Fruit fly (Drosophila melanogaster) whole organism, embryonic: ENCODE results near the gene Idgf3.

Source experiments
- Blimp-1 ChIP-seq: fragments of 200-800 bp; sonication (Bioruptor generic); optimal IDR thresholded peaks from 3 replicates; lab custom pipeline; 2018; ENCODE audit warnings: missing biosample characterization, missing genetic modification characterization, mild to moderate bottlenecking, moderate library complexity, missing genetic modification reagents
- CG11504 ChIP-seq: fragments of 200-800 bp; sonication (Bioruptor generic); optimal IDR thresholded peaks from 3 replicates; lab custom pipeline; 2019; ENCODE audit warnings: missing biosample characterization, mild to moderate bottlenecking, missing genetic modification characterization, moderate library complexity
- CG12391 ChIP-seq: fragments of 200-800 bp; sonication (Bioruptor generic); optimal IDR thresholded peaks from 3 replicates; lab custom pipeline; 2018; ENCODE audit warnings: missing biosample characterization, mild to moderate bottlenecking, missing genetic modification characterization, moderate library complexity
- CG12659 ChIP-seq: fragments of 200-800 bp; sonication (Bioruptor generic); optimal IDR thresholded peaks from 3 replicates; lab custom pipeline; 2017; ENCODE audit warnings: mild to moderate bottlenecking, missing biosample characterization, missing genetic modification reagents, missing genetic modification characterization
- CG1603 ChIP-seq: fragments of 200-800 bp; sonication (Bioruptor generic); optimal IDR thresholded peaks from 2 replicates; lab custom pipeline; 2019; ENCODE audit warnings: missing biosample characterization, mild to moderate bottlenecking, missing genetic modification characterization, moderate library complexity
- CG1647 ChIP-seq: fragments of 200-800 bp; sonication (Bioruptor generic); optimal IDR thresholded peaks from 3 replicates; lab custom pipeline; 2016; ENCODE audit warnings: missing biosample characterization, missing genetic modification characterization
- CG16779 ChIP-seq: fragments of 200-800 bp; sonication (Bioruptor generic); IDR thresholded peaks from 2 replicates; pipeline ENCODE4 v1.3.6; 2022; ENCODE audit warnings: missing biosample characterization, missing genetic modification characterization
- CG17359 ChIP-seq: fragments of 200-800 bp; sonication (Bioruptor generic); optimal IDR thresholded peaks from 3 replicates; lab custom pipeline; 2018; ENCODE audit warnings: missing biosample characterization, mild to moderate bottlenecking, missing genetic modification characterization, moderate library complexity
- CG17912 ChIP-seq: fragments of 200-800 bp; sonication (Bioruptor generic); optimal IDR thresholded peaks from 2 replicates; lab custom pipeline; 2018; ENCODE audit warnings: missing biosample characterization, mild to moderate bottlenecking, missing genetic modification characterization
- CG2120 ChIP-seq: fragments of 200-800 bp; sonication (Bioruptor generic); optimal IDR thresholded peaks from 3 replicates; lab custom pipeline; 2016; ENCODE audit warnings: missing biosample characterization, missing genetic modification characterization
- CG30020 ChIP-seq: fragments of 200-800 bp; optimal IDR thresholded peaks from 2 replicates; lab custom pipeline; 2019; ENCODE audit warnings: missing biosample characterization, mild to moderate bottlenecking, missing genetic modification characterization, moderate library complexity
- CG31224 ChIP-seq: fragments of 200-800 bp; sonication (Bioruptor generic); IDR thresholded peaks from 2 replicates; pipeline ENCODE4 v1.3.6; 2022; ENCODE audit warnings: missing biosample characterization, missing genetic modification characterization
- CG31365 ChIP-seq: fragments of 200-800 bp; sonication (Bioruptor generic); optimal IDR thresholded peaks from 2 replicates; lab custom pipeline; 2018; ENCODE audit warnings: missing biosample characterization, mild to moderate bottlenecking, missing genetic modification characterization
- CG3281 ChIP-seq: fragments of 200-800 bp; sonication (Bioruptor generic); optimal IDR thresholded peaks from 3 replicates; lab custom pipeline; 2017; ENCODE audit warnings: missing biosample characterization, mild to moderate bottlenecking, missing genetic modification characterization
- CG33213 ChIP-seq: fragments of 200-800 bp; sonication (Bioruptor generic); optimal IDR thresholded peaks from 3 replicates; lab custom pipeline; 2016; ENCODE audit warnings: missing biosample characterization, missing genetic modification characterization
- CG4404 ChIP-seq: fragments of 200-800 bp; sonication (Bioruptor generic); IDR thresholded peaks from 2 replicates; pipeline ENCODE4 v1.3.6; 2022; ENCODE audit warnings: missing biosample characterization, missing genetic modification characterization
- CG5245 ChIP-seq: fragments of 200-800 bp; sonication (Bioruptor generic); optimal IDR thresholded peaks from 3 replicates; lab custom pipeline; 2016; ENCODE audit warnings: missing biosample characterization, missing genetic modification characterization
- CG6683 ChIP-seq: fragments of 200-800 bp; sonication (Bioruptor generic); optimal IDR thresholded peaks from 2 replicates; lab custom pipeline; 2017; ENCODE audit warnings: missing biosample characterization, mild to moderate bottlenecking, missing genetic modification characterization, missing genetic modification reagents
- CG9215 ChIP-seq: fragments of 200-800 bp; sonication (Bioruptor generic); IDR thresholded peaks from 2 replicates; pipeline ENCODE4 v1.3.6; 2022; ENCODE audit warnings: missing biosample characterization, missing genetic modification characterization
- CkIIα-i1 ChIP-seq: fragments of 200-800 bp; sonication (Bioruptor generic); IDR thresholded peaks from 2 replicates; pipeline ENCODE4 v1.3.6; 2022; ENCODE audit warnings: missing biosample characterization, missing genetic modification characterization
- Dad ChIP-seq: fragments of 200-800 bp; sonication (Bioruptor generic); optimal IDR thresholded peaks from 3 replicates; lab custom pipeline; 2016; ENCODE audit warnings: missing biosample characterization, missing genetic modification characterization
- Dek ChIP-seq: fragments of 200-800 bp; sonication (Bioruptor generic); optimal IDR thresholded peaks from 3 replicates; lab custom pipeline; 2019; ENCODE audit warnings: missing biosample characterization, mild to moderate bottlenecking, missing genetic modification characterization, moderate library complexity
- Ets65A ChIP-seq: fragments of 200-800 bp; sonication (Bioruptor generic); peaks from one replicate; lab custom pipeline; 2016; ENCODE audit warnings: missing biosample characterization, missing genetic modification characterization
- Ets97D ChIP-seq: fragments of 200-800 bp; sonication (Bioruptor generic); optimal IDR thresholded peaks from 3 replicates; lab custom pipeline; 2016; ENCODE audit warnings: missing biosample characterization, missing genetic modification characterization
- HLH3B ChIP-seq: fragments of 200-800 bp; sonication (Bioruptor generic); IDR thresholded peaks from 2 replicates; pipeline ENCODE4 v1.3.6; 2022; ENCODE audit warnings: missing biosample characterization, missing genetic modification characterization
- HLH54F ChIP-seq: fragments of 200-800 bp; sonication (Bioruptor generic); optimal IDR thresholded peaks from 3 replicates; lab custom pipeline; 2016; ENCODE audit warnings: missing biosample characterization, missing genetic modification characterization
- Hey ChIP-seq: fragments of 200-800 bp; sonication (Bioruptor generic); optimal IDR thresholded peaks from 3 replicates; lab custom pipeline; 2018; ENCODE audit warnings: missing biosample characterization, mild to moderate bottlenecking, missing genetic modification characterization
- HmgZ ChIP-seq: fragments of 200-800 bp; sonication (Bioruptor generic); optimal IDR thresholded peaks from 2 replicates; lab custom pipeline; 2018; ENCODE audit warnings: missing biosample characterization, mild to moderate bottlenecking, missing genetic modification characterization
- Kr ChIP-seq: fragments of 200-800 bp; sonication (Bioruptor generic); optimal IDR thresholded peaks from 2 replicates; lab custom pipeline; 2017; ENCODE audit warnings: missing biosample characterization, mild to moderate bottlenecking, missing genetic modification characterization
- Oli ChIP-seq: fragments of 200-800 bp; sonication (Bioruptor generic); optimal IDR thresholded peaks from 2 replicates; lab custom pipeline; 2018; ENCODE audit warnings: missing biosample characterization, mild to moderate bottlenecking, missing genetic modification characterization, moderate library complexity
- Xrp1 ChIP-seq: fragments of 200-800 bp; sonication (Bioruptor generic); IDR thresholded peaks from 2 replicates; pipeline ENCODE4 v1.3.6; 2022; ENCODE audit warnings: missing biosample characterization, missing genetic modification characterization
- bigmax ChIP-seq: fragments of 200-800 bp; sonication (Bioruptor generic); optimal IDR thresholded peaks from 2 replicates; lab custom pipeline; 2018; ENCODE audit warnings: missing biosample characterization, mild to moderate bottlenecking, missing genetic modification characterization
- chif ChIP-seq, 2 experiments: fragments of 200-800 bp; sonication (Bioruptor generic); optimal IDR thresholded peaks; 3 replicates each; lab custom pipeline; 2016; ENCODE audit warnings: missing biosample characterization in 2 of 2, missing genetic modification characterization in 2 of 2
- crp ChIP-seq, 2 experiments: fragments of 200-800 bp; sonication (Bioruptor generic); optimal IDR thresholded peaks; 2 replicates in 1 of 2; 3 replicates in 1 of 2; lab custom pipeline; 2017; ENCODE audit warnings: missing biosample characterization in 2 of 2, missing genetic modification characterization in 2 of 2, mild to moderate bottlenecking in 1 of 2, moderate library complexity in 1 of 2
- disco-r ChIP-seq: fragments of 200-800 bp; sonication (Bioruptor generic); optimal IDR thresholded peaks from 2 replicates; lab custom pipeline; 2016; ENCODE audit warnings: missing biosample characterization, missing genetic modification characterization
- dmrt11E ChIP-seq: fragments of 200-800 bp; sonication (Bioruptor generic); optimal IDR thresholded peaks from 3 replicates; lab custom pipeline; 2018; ENCODE audit warnings: missing biosample characterization, mild to moderate bottlenecking, missing genetic modification characterization, moderate library complexity
- esg ChIP-seq: fragments of 200-800 bp; sonication (Bioruptor generic); conservative IDR thresholded peaks from 2 replicates; pipeline ENCODE4 v1.3.6; 2022; ENCODE audit warnings: missing biosample characterization, missing genetic modification characterization
- ewg ChIP-seq: fragments of 200-800 bp; sonication (Bioruptor generic); optimal IDR thresholded peaks from 3 replicates; lab custom pipeline; 2017; ENCODE audit warnings: mild to moderate bottlenecking, missing biosample characterization, missing genetic modification reagents, missing genetic modification characterization
- gce ChIP-seq: fragments of 200-800 bp; sonication (Bioruptor generic); IDR thresholded peaks from 3 replicates; pipeline ENCODE4 v1.3.6; 2022; ENCODE audit warnings: missing biosample characterization, missing genetic modification characterization
- gcm ChIP-seq: fragments of 200-800 bp; sonication (Bioruptor generic); optimal IDR thresholded peaks from 2 replicates; lab custom pipeline; 2019; ENCODE audit warnings: missing biosample characterization, mild to moderate bottlenecking, missing genetic modification characterization, moderate library complexity
- jigr1 ChIP-seq: fragments of 200-800 bp; sonication (Bioruptor generic); IDR thresholded peaks from 3 replicates; pipeline ENCODE4 v1.3.6; 2022; ENCODE audit warnings: missing biosample characterization, missing genetic modification characterization
- lab ChIP-seq: fragments of 200-800 bp; sonication (Bioruptor generic); optimal IDR thresholded peaks from 3 replicates; lab custom pipeline; 2017; ENCODE audit warnings: missing biosample characterization, missing genetic modification characterization, mild to moderate bottlenecking, moderate library complexity, missing genetic modification reagents
- nau ChIP-seq: fragments of 200-800 bp; sonication (Bioruptor generic); optimal IDR thresholded peaks from 3 replicates; lab custom pipeline; 2017; ENCODE audit warnings: missing biosample characterization, mild to moderate bottlenecking, missing genetic modification characterization, missing genetic modification reagents
- phol ChIP-seq: fragments of 200-800 bp; sonication (Bioruptor generic); optimal IDR thresholded peaks from 3 replicates; lab custom pipeline; 2018; ENCODE audit warnings: missing biosample characterization, mild to moderate bottlenecking, missing genetic modification characterization, moderate library complexity
- pita ChIP-seq: fragments of 200-800 bp; sonication (Bioruptor generic); optimal IDR thresholded peaks from 2 replicates; lab custom pipeline; 2017; ENCODE audit warnings: missing biosample characterization, mild to moderate bottlenecking, missing genetic modification characterization
- pum ChIP-seq: fragments of 200-800 bp; sonication (Bioruptor generic); optimal IDR thresholded peaks from 2 replicates; lab custom pipeline; 2016; ENCODE audit warnings: missing biosample characterization, missing genetic modification characterization
- shn ChIP-seq: fragments of 200-800 bp; sonication (Bioruptor generic); optimal IDR thresholded peaks from 3 replicates; lab custom pipeline; 2016; ENCODE audit warnings: missing biosample characterization, missing genetic modification characterization
- slp2 ChIP-seq: fragments of 200-800 bp; sonication (Bioruptor generic); optimal IDR thresholded peaks from 2 replicates; lab custom pipeline; 2016; ENCODE audit warnings: missing biosample characterization, missing genetic modification characterization
- sna ChIP-seq: fragments of 200-800 bp; sonication (Bioruptor generic); IDR thresholded peaks from 2 replicates; pipeline ENCODE4 v1.3.6; 2022; ENCODE audit warnings: missing biosample characterization, missing genetic modification characterization; ENCODE audit not compliant: partially characterized antibody
- vfl ChIP-seq: fragments of 200-800 bp; sonication (Bioruptor generic); optimal IDR thresholded peaks from 2 replicates; lab custom pipeline; 2016; ENCODE audit warnings: missing biosample characterization, missing genetic modification characterization

Gene Idgf3

dm6 chr2L:16487571-16488276, 37.0 kb downstream of the Idgf3 start, which contains the start of gene Nepl8 (continued):
- TF ChIP-seq Blimp-1 (GFP tag; lab: Kevin White, UChicago) (peak; percentile 14), bigmax (GFP tag; lab: Kevin White, UChicago) (no peak), Xrp1 (GFP tag; lab: Robert Waterston, UW) (peak; percentile 9; the same call in 1 of the 2 replicates), Hey (tag; lab: Kevin White, UChicago) (no peak), HLH54F (GFP tag; lab: Kevin White, UChicago) (peak; percentile 45), dmrt11E (no peak), CG17359 (tag; lab: Kevin White, UChicago) (peak; percentile 57), HmgZ (tag; lab: Kevin White, UChicago) (peak; percentile 83), CG1603 (tag; lab: Kevin White, UChicago) (peak; percentile 89), ewg (GFP tag; lab: Kevin White, UChicago) (peak; percentile 29), CG12659 (peak; percentile 49), lab (GFP tag; lab: Kevin White, UChicago) (no peak), pita (GFP tag; lab: Kevin White, UChicago) (no peak), sna (GFP tag; lab: Robert Waterston, UW) (no peak), crp (GFP tag; optimal IDR thresholded peaks at IDR 0.05; lab: Kevin White, UChicago) (peak in 1 of 2 experiments; percentile 29), CG31224 (GFP tag; lab: Robert Waterston, UW) (no peak), CG12391 (tag; lab: Kevin White, UChicago) (peak; percentile 47), nau (GFP tag; lab: Kevin White, UChicago) (no peak), Kr (GFP tag; lab: Kevin White, UChicago) (no peak), gce (no peak), HLH3B (GFP tag; lab: Robert Waterston, UW) (no peak), phol (tag; lab: Kevin White, UChicago) (peak; percentile 60), disco-r (GFP tag; lab: Kevin White, UChicago) (no peak), Dad (GFP tag; lab: Kevin White, UChicago) (no peak), CG3281 (GFP tag; lab: Kevin White, UChicago) (no peak), CG31365 (tag; lab: Kevin White, UChicago) (no peak), CG16779 (GFP tag; lab: Robert Waterston, UW) (no peak), CG33213 (GFP tag; lab: Kevin White, UChicago) (peak; percentile 63), shn (GFP tag; lab: Kevin White, UChicago) (peak; percentile 45), Ets65A (GFP tag; lab: Kevin White, UChicago) (peak; percentile 96), gcm (GFP tag; lab: Kevin White, UChicago) (no peak), CG11504 (tag; lab: Kevin White, UChicago) (peak; percentile 80), CG5245 (GFP tag; lab: Kevin White, UChicago) (no peak), CG9215 (GFP tag; lab: Robert Waterston, UW) (no peak), CG4404 (GFP tag; lab: Robert Waterston, UW) (no peak), CG1647 (peak; percentile 7), CG30020 (tag; lab: Kevin White, UChicago) (no peak), slp2 (peak; percentile 23), vfl (GFP tag; lab: Kevin White, UChicago) (peak; percentile 54), CkIIα-i1 (GFP tag; lab: Robert Waterston, UW) (no peak), pum (GFP tag; lab: Kevin White, UChicago) (peak; percentile 45), chif (GFP tag; optimal IDR thresholded peaks at IDR 0.05; lab: Kevin White, UChicago) (peak; percentile 38 to 75), Ets97D (GFP tag; lab: Kevin White, UChicago) (peak; percentile 85), CG6683 (GFP tag; lab: Kevin White, UChicago) (no peak), Dek (tag; lab: Kevin White, UChicago) (peak; percentile 75), jigr1 (no peak), esg (GFP tag; lab: Robert Waterston, UW) (no peak), CG17912 (GFP tag; lab: Kevin White, UChicago) (peak; percentile 23), Oli (tag; lab: Kevin White, UChicago) (no peak), CG2120 (GFP tag; lab: Kevin White, UChicago) (peak; percentile 50)
